Fruit fly (Drosophila melanogaster) whole organism, embryonic: ENCODE data around the gene CG7530.

ENCODE experiments used
- CG14050 ChIP-seq: fragments of 200-800 bp; sonication (Bioruptor generic); IDR thresholded peaks from 3 replicates; pipeline ENCODE4 v1.3.6; 2022; ENCODE audit warnings: missing biosample characterization, missing genetic modification characterization
- Hr78 ChIP-seq, 2 experiments: fragments of 200-800 bp in 1 of 2; fragments of >200 bp in 1 of 2; sonication (Bioruptor generic) in 1 of 2; optimal IDR thresholded peaks; 2 replicates each; lab custom pipeline; 2017 to 2019; ENCODE audit warnings: missing biosample characterization in 2 of 2, missing genetic modification characterization in 2 of 2, mild to moderate bottlenecking in 1 of 2, moderate library complexity in 1 of 2
- Lhr ChIP-seq: fragments of 200-800 bp; sonication (Bioruptor generic); optimal IDR thresholded peaks from 3 replicates; lab custom pipeline; 2017; ENCODE audit warnings: mild to moderate bottlenecking, missing biosample characterization, missing genetic modification reagents, missing genetic modification characterization
- Sin3A ChIP-seq: fragments of >200 bp; optimal IDR thresholded peaks from 2 replicates; lab custom pipeline; 2018
- dm ChIP-seq: fragments of 200-800 bp; sonication (Bioruptor generic); optimal IDR thresholded peaks from 3 replicates; lab custom pipeline; 2016; ENCODE audit warnings: missing biosample characterization, missing genetic modification characterization
- odd ChIP-seq: fragments of 200-800 bp; sonication (Bioruptor generic); optimal IDR thresholded peaks from 2 replicates; lab custom pipeline; 2017; ENCODE audit warnings: missing biosample characterization, mild to moderate bottlenecking, missing genetic modification characterization

dm6 chr3R:14721942-14722939, 9.1 kb downstream of the CG7530 start:
- TF ChIP-seq Sin3A (lab: Kevin White, UChicago) (no peak), Lhr (GFP tag; lab: Kevin White, UChicago) (no peak), Hr78 (GFP tag; optimal IDR thresholded peaks at IDR 0.05; lab: Kevin White, UChicago) (peak in 1 of 2 experiments; percentile 0), dm (GFP tag; lab: Kevin White, UChicago) (peak; percentile 26), odd (GFP tag; lab: Kevin White, UChicago) (no peak), CG14050 (peak; percentile 78)
